Worm (Caenorhabditis elegans) whole organism, young adult: ENCODE results near the gene pkhm-2.

Source experiments
- B0019.2 ChIP-seq: fragments of 200-800 bp; sonication (Bioruptor generic); conservative IDR thresholded peaks from 2 replicates; pipeline ENCODE4 v1.3.6; 2022; ENCODE audit warnings: missing genetic modification reagents, missing genetic modification characterization, missing compliant biosample characterization
- K11D2.4 ChIP-seq: fragments of 200-800 bp; sonication (Bioruptor generic); IDR thresholded peaks from 2 replicates; pipeline ENCODE4 v1.3.6; 2022; ENCODE audit warnings: missing genetic modification reagents, missing genetic modification characterization, missing compliant biosample characterization
- bed-2 ChIP-seq: fragments of 200-800 bp; sonication (Bioruptor generic); IDR thresholded peaks from 2 replicates; pipeline ENCODE4 v1.3.6; 2022; ENCODE audit warnings: missing genetic modification reagents, missing genetic modification characterization, missing compliant biosample characterization
- cebp-1 ChIP-seq, 2 experiments: fragments of 200-800 bp in 1 of 2; sonication (Bioruptor generic) in 1 of 2; sonication (generic microtip) in 1 of 2; IDR thresholded peaks in 1 of 2; optimal IDR thresholded peaks in 1 of 2; 2 replicates each; pipeline versions ENCODE4 v1.3.6 to Lab custom; 2017 to 2022; ENCODE audit warnings: missing compliant biosample characterization in 2 of 2, missing genetic modification characterization in 2 of 2, mild to moderate bottlenecking in 1 of 2, missing genetic modification reagents in 1 of 2, moderate library complexity in 1 of 2
- cebp-2 ChIP-seq: fragments of 200-800 bp; sonication (Bioruptor generic); IDR thresholded peaks from 2 replicates; pipeline ENCODE4 v1.3.6; 2022; ENCODE audit warnings: missing genetic modification characterization, missing compliant biosample characterization
- ceh-100 ChIP-seq: fragments of 200-800 bp; sonication (Bioruptor generic); IDR thresholded peaks from 2 replicates; pipeline ENCODE4 v1.3.6; 2022; ENCODE audit warnings: missing genetic modification reagents, missing genetic modification characterization, missing compliant biosample characterization
- dpl-1 ChIP-seq: fragments of 150-350 bp; optimal IDR thresholded peaks from 2 replicates; lab custom pipeline; 2014; ENCODE audit warnings: missing biosample characterization, missing genetic modification reagents, missing genetic modification characterization
- lag-1 ChIP-seq: fragments of 200-800 bp; sonication (Bioruptor generic); IDR thresholded peaks from 2 replicates; pipeline ENCODE4 v1.3.6; 2022; ENCODE audit warnings: missing genetic modification reagents, missing genetic modification characterization, missing compliant biosample characterization
- nhr-27 ChIP-seq: fragments of 200-800 bp; sonication (Bioruptor generic); optimal IDR thresholded peaks from 2 replicates; lab custom pipeline; 2018; ENCODE audit warnings: mild to moderate bottlenecking, missing genetic modification characterization, moderate library complexity, missing compliant biosample characterization
- pbrm-1 ChIP-seq: fragments of 200-800 bp; sonication (Bioruptor generic); IDR thresholded peaks from 2 replicates; pipeline ENCODE4 v1.3.6; 2022; ENCODE audit warnings: missing genetic modification reagents, missing genetic modification characterization, missing compliant biosample characterization
- snpc-4 ChIP-seq, 5 experiments: fragments of 150-350 bp in 1 of 5; sonication (generic microtip) in 4 of 5; optimal IDR thresholded peaks; 2 replicates each; lab custom pipeline; 2014 to 2018; ENCODE audit warnings: missing genetic modification characterization in 5 of 5, missing biosample characterization in 3 of 5, antibody characterized with exemption in 2 of 5, mild to moderate bottlenecking in 2 of 5, missing compliant biosample characterization in 2 of 5, missing genotype in 2 of 5, moderate library complexity in 2 of 5, missing genetic modification reagents in 1 of 5
- tbp1 ChIP-seq: fragments of 200-800 bp; sonication (Bioruptor generic); optimal IDR thresholded peaks from 2 replicates; lab custom pipeline; 2018; ENCODE audit warnings: mild to moderate bottlenecking, missing genetic modification characterization, missing compliant biosample characterization
- unc-62 ChIP-seq: fragments of 150-350 bp; optimal IDR thresholded peaks from 2 replicates; lab custom pipeline; 2014; ENCODE audit warnings: missing biosample characterization, missing genetic modification reagents, missing genetic modification characterization

ce11 chrX:15173303-15173904 is 7.9 kb downstream of the pkhm-2 start, which contains the start of gene ucr-2.2:
- no peak for TF ChIP-seq snpc-4 (GFP tag; optimal IDR thresholded peaks at IDR 0.05; lab: Kevin White, UChicago)
- TF ChIP-seq snpc-4 (tag; optimal IDR thresholded peaks at IDR 0.05; lab: Kevin White, UChicago) = peak; percentile 8 to 80 (median 66)
- no peak for TF ChIP-seq unc-62 (GFP tag; lab: Kevin White, UChicago)
- no peak for TF ChIP-seq B0019.2
- TF ChIP-seq cebp-2 (GFP tag; lab: Robert Waterston, UW) = no peak
- no peak for TF ChIP-seq dpl-1 (GFP tag; lab: Kevin White, UChicago)
- TF ChIP-seq lag-1 (GFP tag; lab: Robert Waterston, UW) = no peak
- peak; percentile 61 for TF ChIP-seq tbp1
- peak; percentile 75 for TF ChIP-seq pbrm-1 (GFP tag; lab: Robert Waterston, UW)
- TF ChIP-seq K11D2.4 (GFP tag; lab: Robert Waterston, UW) = peak; percentile 75
- TF ChIP-seq cebp-1 (GFP tag; IDR thresholded peaks at IDR 0.05; lab: Robert Waterston, UW) = peak; percentile 44; the same call in 1 of the 2 replicates
- peak; percentile 82 for TF ChIP-seq cebp-1 (tag; optimal IDR thresholded peaks at IDR 0.05; lab: Kevin White, UChicago)
- TF ChIP-seq bed-2 (GFP tag; lab: Robert Waterston, UW) = no peak
- no peak for TF ChIP-seq ceh-100
- TF ChIP-seq nhr-27 (tag; lab: Kevin White, UChicago) = no peak
